Fruit fly (Drosophila melanogaster) whole organism, prepupa: ENCODE results near the gene D.

Experiments
- CG11294 ChIP-seq: fragments of 200-800 bp; sonication (Bioruptor generic); IDR thresholded peaks from 2 replicates; pipeline ENCODE4 v1.3.6; 2022; ENCODE audit warnings: missing biosample characterization, missing genetic modification characterization
- CG11902 ChIP-seq: fragments of 200-800 bp; sonication (Bioruptor generic); optimal IDR thresholded peaks from 3 replicates; lab custom pipeline; 2016; ENCODE audit warnings: missing biosample characterization, missing genetic modification characterization
- CG1621 ChIP-seq: fragments of 200-800 bp; sonication (Bioruptor generic); optimal IDR thresholded peaks from 3 replicates; lab custom pipeline; 2018; ENCODE audit warnings: missing biosample characterization, mild to moderate bottlenecking, missing genetic modification characterization
- CG16779 ChIP-seq: fragments of 200-800 bp; sonication (Bioruptor generic); optimal IDR thresholded peaks from 3 replicates; lab custom pipeline; 2017; ENCODE audit warnings: missing biosample characterization, mild to moderate bottlenecking, missing genetic modification characterization
- CG31627 ChIP-seq: fragments of 200-800 bp; sonication (Bioruptor generic); optimal IDR thresholded peaks from 3 replicates; lab custom pipeline; 2016; ENCODE audit warnings: missing biosample characterization, missing genetic modification characterization
- CG4318 ChIP-seq: fragments of 200-800 bp; sonication (Bioruptor generic); optimal IDR thresholded peaks from 3 replicates; lab custom pipeline; 2017; ENCODE audit warnings: missing biosample characterization, mild to moderate bottlenecking, missing genetic modification characterization
- CG6808 ChIP-seq: fragments of 200-800 bp; sonication (Bioruptor generic); optimal IDR thresholded peaks from 3 replicates; lab custom pipeline; 2017; ENCODE audit warnings: missing biosample characterization, missing genetic modification characterization, mild to moderate bottlenecking, moderate library complexity, missing genetic modification reagents
- CG8319 ChIP-seq: fragments of 200-800 bp; sonication (Bioruptor generic); optimal IDR thresholded peaks from 3 replicates; lab custom pipeline; 2016; ENCODE audit warnings: missing biosample characterization, missing genetic modification characterization
- CG8632 ChIP-seq: fragments of 200-800 bp; sonication (Bioruptor generic); optimal IDR thresholded peaks from 3 replicates; lab custom pipeline; 2016; ENCODE audit warnings: missing biosample characterization, missing genetic modification characterization
- Eip75B ChIP-seq: fragments of 200-800 bp; sonication (Bioruptor generic); optimal IDR thresholded peaks from 3 replicates; lab custom pipeline; 2016; ENCODE audit warnings: missing biosample characterization, missing genetic modification characterization
- Eip78C ChIP-seq: fragments of 200-800 bp; sonication (Bioruptor generic); peaks from one replicate; lab custom pipeline; 2016; ENCODE audit warnings: missing biosample characterization, missing genetic modification characterization
- Eip93F ChIP-seq: fragments of 200-800 bp; sonication (Bioruptor generic); optimal IDR thresholded peaks from 2 replicates; lab custom pipeline; 2016; ENCODE audit warnings: missing biosample characterization, mild to moderate bottlenecking, missing genetic modification characterization
- Ets21C ChIP-seq: fragments of 200-800 bp; sonication (Bioruptor generic); optimal IDR thresholded peaks from 3 replicates; lab custom pipeline; 2016; ENCODE audit warnings: missing biosample characterization, missing genetic modification characterization
- Ets96B ChIP-seq: fragments of 200-800 bp; optimal IDR thresholded peaks from 2 replicates; lab custom pipeline; 2019; ENCODE audit warnings: missing biosample characterization, mild to moderate bottlenecking, missing genetic modification characterization, moderate library complexity
- Gug ChIP-seq: fragments of 200-800 bp; sonication (Bioruptor generic); IDR thresholded peaks from 2 replicates; pipeline ENCODE4 v1.3.6; 2022; ENCODE audit warnings: missing biosample characterization, missing genetic modification characterization
- Hr38 ChIP-seq: sonication (Bioruptor generic); optimal IDR thresholded peaks from 2 replicates; lab custom pipeline; 2016; ENCODE audit warnings: missing biosample characterization, missing genetic modification characterization
- Hr4 ChIP-seq: fragments of 200-800 bp; sonication (Bioruptor generic); optimal IDR thresholded peaks from 3 replicates; lab custom pipeline; 2016; ENCODE audit warnings: missing biosample characterization, missing genetic modification characterization
- Lpt ChIP-seq: fragments of 200-800 bp; sonication (Bioruptor generic); optimal IDR thresholded peaks from 3 replicates; lab custom pipeline; 2016; ENCODE audit warnings: missing biosample characterization, missing genetic modification characterization
- OdsH ChIP-seq: fragments of 200-800 bp; sonication (Bioruptor generic); optimal IDR thresholded peaks from 3 replicates; lab custom pipeline; 2016; ENCODE audit warnings: missing biosample characterization, missing genetic modification characterization
- Smox ChIP-seq: fragments of 200-800 bp; sonication (Bioruptor generic); optimal IDR thresholded peaks from 3 replicates; lab custom pipeline; 2016; ENCODE audit warnings: missing biosample characterization, missing genetic modification characterization
- Sox102F ChIP-seq: fragments of 200-800 bp; sonication (Bioruptor generic); optimal IDR thresholded peaks from 2 replicates; lab custom pipeline; 2016; ENCODE audit warnings: missing biosample characterization, mild to moderate bottlenecking, missing genetic modification characterization
- cyc ChIP-seq: fragments of 200-800 bp; sonication (Bioruptor generic); optimal IDR thresholded peaks from 3 replicates; lab custom pipeline; 2016; ENCODE audit warnings: missing biosample characterization, missing genetic modification characterization
- dsx ChIP-seq: fragments of 200-800 bp; optimal IDR thresholded peaks from 3 replicates; lab custom pipeline; 2019; ENCODE audit warnings: missing biosample characterization, mild to moderate bottlenecking, missing genetic modification characterization, moderate library complexity; ENCODE audit not compliant: poor library complexity, severe bottlenecking
- eg ChIP-seq: fragments of 200-800 bp; sonication (Bioruptor generic); IDR thresholded peaks from 3 replicates; pipeline ENCODE4 v1.3.6; 2022; ENCODE audit warnings: missing biosample characterization, missing genetic modification characterization
- fkh ChIP-seq: fragments of 200-800 bp; sonication (Bioruptor generic); optimal IDR thresholded peaks from 3 replicates; lab custom pipeline; 2017; ENCODE audit warnings: missing biosample characterization, mild to moderate bottlenecking, missing genetic modification characterization, moderate library complexity
- lz ChIP-seq: fragments of 200-800 bp; sonication (Bioruptor generic); optimal IDR thresholded peaks from 3 replicates; lab custom pipeline; 2016; ENCODE audit warnings: missing biosample characterization, missing genetic modification characterization
- pdm3 ChIP-seq: fragments of 200-800 bp; sonication (Bioruptor generic); optimal IDR thresholded peaks from 3 replicates; lab custom pipeline; 2016; ENCODE audit warnings: missing biosample characterization, missing genetic modification characterization
- salr ChIP-seq, 2 experiments: fragments of 200-800 bp; sonication (Bioruptor generic); optimal IDR thresholded peaks; 3 replicates each; lab custom pipeline; 2016 to 2018; ENCODE audit warnings: missing biosample characterization in 2 of 2, missing genetic modification characterization in 2 of 2, mild to moderate bottlenecking in 1 of 2
- ss ChIP-seq, 2 experiments: fragments of 200-800 bp; sonication (Bioruptor generic); optimal IDR thresholded peaks; 2 replicates in 1 of 2; 3 replicates in 1 of 2; lab custom pipeline; 2017 to 2018; ENCODE audit warnings: mild to moderate bottlenecking in 2 of 2, missing biosample characterization in 2 of 2, missing genetic modification characterization in 2 of 2, moderate library complexity in 1 of 2
- svp ChIP-seq: fragments of 200-800 bp; sonication (Bioruptor generic); peaks from one replicate; lab custom pipeline; 2016; ENCODE audit warnings: missing biosample characterization, missing genetic modification characterization
- topi ChIP-seq: fragments of 200-800 bp; sonication (Bioruptor generic); optimal IDR thresholded peaks from 3 replicates; lab custom pipeline; 2016; ENCODE audit warnings: missing biosample characterization, missing genetic modification characterization
- vri ChIP-seq: fragments of 200-800 bp; sonication (Bioruptor generic); optimal IDR thresholded peaks from 3 replicates; lab custom pipeline; 2016; ENCODE audit warnings: missing biosample characterization, mild to moderate bottlenecking, missing genetic modification characterization

The D gene

dm6 chr3L:14157919-14158541 lies 20.4 kb downstream of the D start:
- TF ChIP-seq Sox102F (GFP tag; lab: Kevin White, UChicago) (no peak), CG11902 (no peak), Hr4 (no peak), ss (GFP tag; optimal IDR thresholded peaks at IDR 0.05; lab: Kevin White, UChicago) (no peak), CG1621 (tag; lab: Kevin White, UChicago) (no peak), cyc (GFP tag; lab: Kevin White, UChicago) (no peak), CG4318 (GFP tag; lab: Kevin White, UChicago) (no peak), topi (GFP tag; lab: Kevin White, UChicago) (no peak), CG6808 (no peak)

dm6 chr3L:14154940-14155339 lies 23.5 kb downstream of the D start:
- TF ChIP-seq dsx (peak; percentile 14), ss (GFP tag; optimal IDR thresholded peaks at IDR 0.05; lab: Kevin White, UChicago) (peak in 1 of 2 experiments; percentile 45), CG8319 (GFP tag; lab: Kevin White, UChicago) (no peak), CG6808 (no peak)

dm6 chr3L:14153644-14154043 lies 24.8 kb downstream of the D start:
- TF ChIP-seq CG31627 (no peak), Gug (GFP tag; lab: Robert Waterston, UW) (no peak), CG4318 (GFP tag; lab: Kevin White, UChicago) (no peak), salr (GFP tag; optimal IDR thresholded peaks at IDR 0.05; lab: Kevin White, UChicago) (no peak), eg (no peak), Hr38 (GFP tag; lab: Kevin White, UChicago) (no peak), OdsH (GFP tag; lab: Kevin White, UChicago) (no peak), CG8632 (GFP tag; lab: Kevin White, UChicago) (no peak), Eip93F (no peak), Ets21C (GFP tag; lab: Kevin White, UChicago) (no peak), svp (GFP tag; lab: Kevin White, UChicago) (no peak), CG11294 (GFP tag; lab: Robert Waterston, UW) (no peak), CG8319 (GFP tag; lab: Kevin White, UChicago) (no peak)
- TF ChIP-seq, all 60 proteins: peak for 0

dm6 chr3L:14152608-14153007 lies 25.8 kb downstream of the D start:
- TF ChIP-seq CG8632 (GFP tag; lab: Kevin White, UChicago): no peak
- peak; percentile 15 for TF ChIP-seq Eip78C (GFP tag; lab: Kevin White, UChicago)

- TF ChIP-seq CG8632 (GFP tag; lab: Kevin White, UChicago) (no peak), dsx (no peak), salr (GFP tag; optimal IDR thresholded peaks at IDR 0.05; lab: Kevin White, UChicago) (no peak), fkh (GFP tag; lab: Kevin White, UChicago) (no peak), Hr4 (no peak), Lpt (GFP tag; lab: Kevin White, UChicago) (no peak), cyc (GFP tag; lab: Kevin White, UChicago) (no peak), svp (GFP tag; lab: Kevin White, UChicago) (no peak), CG16779 (tag; lab: Kevin White, UChicago) (no peak), pdm3 (no peak), CG31627 (no peak), CG4318 (GFP tag; lab: Kevin White, UChicago) (no peak), Eip75B (no peak), vri (GFP tag; lab: Kevin White, UChicago) (no peak), Ets96B (no peak), Sox102F (GFP tag; lab: Kevin White, UChicago) (no peak), OdsH (GFP tag; lab: Kevin White, UChicago) (no peak), lz (no peak), CG6808 (no peak), Smox (GFP tag; lab: Kevin White, UChicago) (no peak)
Observed at dm6 chr3L:14151447-14151846, 27.0 kb downstream of the D start.
